Fruit fly (Drosophila melanogaster): Measurements from ENCODE around the gene CG12605.

The CG12605 gene

dm6 chr3L:3980027-3980426, 15.5 kb upstream of the CG12605 start (continued):
- TF ChIP-seq E2f1 (GFP tag; IDR thresholded peaks at IDR 0.05) (no peak), CG34422 (GFP tag; IDR thresholded peaks at IDR 0.05) (no peak), CG11247 (GFP tag; IDR thresholded peaks at IDR 0.05) (no peak), ewg (GFP tag; optimal IDR thresholded peaks at IDR 0.05) (no peak), dpn (GFP tag; optimal IDR thresholded peaks at IDR 0.05) (no peak), Sry-δ (GFP tag; optimal IDR thresholded peaks at IDR 0.05) (no peak), CG17612 (GFP tag; IDR thresholded peaks at IDR 0.05) (no peak), Ssrp (tag; optimal IDR thresholded peaks at IDR 0.05) (no peak), pb (GFP tag; optimal IDR thresholded peaks at IDR 0.05) (no peak), scrt (GFP tag; optimal IDR thresholded peaks at IDR 0.05) (peak; percentile 84), dimm (GFP tag; IDR thresholded peaks at IDR 0.05) (no peak), CG1832 (GFP tag; optimal IDR thresholded peaks at IDR 0.05) (peak; percentile 23), kni (GFP tag; optimal IDR thresholded peaks at IDR 0.05) (peak; percentile 30), CG12299 (tag; optimal IDR thresholded peaks at IDR 0.05) (no peak), CG10431 (GFP tag; optimal IDR thresholded peaks at IDR 0.05) (no peak), CG4328 (GFP tag; optimal IDR thresholded peaks at IDR 0.05) (no peak), dmrt11E (tag; optimal IDR thresholded peaks at IDR 0.05) (no peak), knrl (GFP tag; IDR thresholded peaks at IDR 0.05; ENCODE audit: partially characterized antibody) (no peak), esg (GFP tag; conservative IDR thresholded peaks at IDR 0.05) (no peak), gfzf (GFP tag; optimal IDR thresholded peaks at IDR 0.05) (no peak), D (optimal IDR thresholded peaks at IDR 0.05) (no peak), D (GFP tag; optimal IDR thresholded peaks at IDR 0.05) (no peak), Nf-YB (GFP tag; optimal IDR thresholded peaks at IDR 0.05) (no peak), Eip74EF (GFP tag; optimal IDR thresholded peaks at IDR 0.05) (no peak), bab2 (GFP tag; optimal IDR thresholded peaks at IDR 0.05) (no peak), Mes4 (GFP tag; optimal IDR thresholded peaks at IDR 0.05) (no peak), Tbp (GFP tag; optimal IDR thresholded peaks at IDR 0.05) (no peak)

dm6 chr3L:3978762-3979516, 14.4 kb upstream of the CG12605 start:
- peak; percentile 83 for TF ChIP-seq pros (GFP tag; optimal IDR thresholded peaks at IDR 0.05)
- TF ChIP-seq Jarid2 (GFP tag; optimal IDR thresholded peaks at IDR 0.05): no peak
- no peak for TF ChIP-seq emc (GFP tag; optimal IDR thresholded peaks at IDR 0.05)
- peak; percentile 36 for TF ChIP-seq Kr (GFP tag; optimal IDR thresholded peaks at IDR 0.05)
- no peak for TF ChIP-seq CG31365 (tag; optimal IDR thresholded peaks at IDR 0.05)
- TF ChIP-seq gfzf (GFP tag; optimal IDR thresholded peaks at IDR 0.05): no peak
- TF ChIP-seq CG17829 (tag; optimal IDR thresholded peaks at IDR 0.05): no peak
- TF ChIP-seq nerfin-1 (tag; optimal IDR thresholded peaks at IDR 0.05): peak; percentile 67
- no peak for TF ChIP-seq CG17186 (GFP tag; optimal IDR thresholded peaks at IDR 0.05)
- no peak for TF ChIP-seq Oaz (GFP tag; IDR thresholded peaks at IDR 0.05)
- no peak for TF ChIP-seq ash1 (GFP tag; optimal IDR thresholded peaks at IDR 0.05)
- TF ChIP-seq mld (GFP tag; IDR thresholded peaks at IDR 0.05; ENCODE audit: partially characterized antibody): no peak
- TF ChIP-seq CG1024 (GFP tag; IDR thresholded peaks at IDR 0.05): no peak
- peak; percentile 3 for TF ChIP-seq gsb-n (tag; optimal IDR thresholded peaks at IDR 0.05)
- TF ChIP-seq wor (GFP tag; IDR thresholded peaks at IDR 0.05): peak; percentile 33; the same call in 1 of the 2 replicates
- TF ChIP-seq Hr39 (optimal IDR thresholded peaks at IDR 0.05): no peak
- TF ChIP-seq D19A (tag; optimal IDR thresholded peaks at IDR 0.05): peak; percentile 71
- peak; percentile 57 for TF ChIP-seq cad (GFP tag; optimal IDR thresholded peaks at IDR 0.05)
- no peak for TF ChIP-seq CG11695 (GFP tag; IDR thresholded peaks at IDR 0.05)
- peak; percentile 45 for TF ChIP-seq CG13894 (tag; optimal IDR thresholded peaks at IDR 0.05)
- no peak for TF ChIP-seq Bteb2 (GFP tag; optimal IDR thresholded peaks at IDR 0.05)
- no peak for TF ChIP-seq twi (tag; optimal IDR thresholded peaks at IDR 0.05)
- TF ChIP-seq CG7372 (GFP tag; IDR thresholded peaks at IDR 0.05): no peak
- peak; percentile 66 for TF ChIP-seq crol (GFP tag; IDR thresholded peaks at IDR 0.05)
- TF ChIP-seq chm (GFP tag; IDR thresholded peaks at IDR 0.05): peak; percentile 15; the same call in 1 of the 2 replicates
